Fruit fly (Drosophila melanogaster): ENCODE data around the gene mEFTs.

mEFTs gene

dm6 chr2L:17498721-17499120 lies 2.2 kb downstream of the mEFTs start, which contains the start of gene CG15142:
Gene CG15142 (minus strand): TSS chr2L:17498821.
- TF ChIP-seq dmrt93B (GFP tag; optimal IDR thresholded peaks at IDR 0.05) (no peak), CG9705 (GFP tag; optimal IDR thresholded peaks at IDR 0.05) (no peak), foxo (GFP tag; optimal IDR thresholded peaks at IDR 0.05) (no peak), fru (GFP tag; optimal IDR thresholded peaks at IDR 0.05) (no peak), dl (GFP tag; optimal IDR thresholded peaks at IDR 0.05; ENCODE audit: insufficient read depth in 1 of 2, partially characterized antibody in 2 of 2) (no peak), HLH106 (tag; optimal IDR thresholded peaks at IDR 0.05) (no peak), jim (GFP tag; optimal IDR thresholded peaks at IDR 0.05) (no peak), brk (GFP tag; optimal IDR thresholded peaks at IDR 0.05) (no peak), usp (GFP tag; optimal IDR thresholded peaks at IDR 0.05) (no peak), Mio (GFP tag; optimal IDR thresholded peaks at IDR 0.05) (no peak)

DNA sequence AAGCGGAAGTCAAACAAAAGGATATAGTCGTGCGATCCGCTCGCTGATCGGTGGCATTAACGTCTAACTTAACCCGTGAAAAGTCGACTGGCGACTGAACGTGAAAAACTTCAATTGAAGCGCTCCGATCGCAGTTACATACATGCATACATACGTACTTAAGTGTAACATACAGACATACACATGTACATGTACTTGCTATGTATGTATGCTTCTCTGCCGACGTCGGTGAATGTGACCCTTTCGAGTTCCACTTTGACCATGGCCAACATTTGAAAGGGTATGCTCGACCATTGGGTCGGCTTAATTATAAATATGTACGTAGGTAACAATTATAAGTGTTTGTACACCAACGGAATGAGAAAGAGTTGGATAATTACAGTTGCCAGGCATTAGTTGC lies 3.8 kb downstream of the mEFTs start, which contains the start of gene qua:
qua (minus strand) TSS at position 101 of the 400 bp plus-strand sequence.
- TF ChIP-seq GATAd (GFP tag; optimal IDR thresholded peaks at IDR 0.05) (no peak), psq (GFP tag; optimal IDR thresholded peaks at IDR 0.05) (no peak), dmrt93B (GFP tag; optimal IDR thresholded peaks at IDR 0.05) (no peak)

DNA sequence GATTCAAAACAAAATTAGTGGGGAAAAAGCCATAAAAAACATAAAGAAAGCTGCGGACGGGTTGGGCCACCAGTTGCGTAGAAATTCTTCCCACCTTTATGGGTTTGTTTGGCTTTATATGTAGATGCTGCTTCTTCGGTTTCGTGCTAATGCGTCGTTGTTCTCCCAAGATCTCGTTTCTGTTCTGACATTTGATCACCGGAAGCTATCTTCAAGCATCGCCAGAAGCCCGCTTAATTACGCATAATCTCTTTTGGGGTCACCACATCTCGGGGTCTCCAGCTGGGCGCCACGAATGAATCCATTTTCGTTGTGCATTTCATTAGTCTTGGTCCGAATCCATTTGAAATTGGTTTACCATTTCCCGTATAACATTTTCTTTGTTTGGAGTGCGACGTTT lies 5.1 kb downstream of the mEFTs start:
- TF ChIP-seq tai (GFP tag; optimal IDR thresholded peaks at IDR 0.05) (no peak), dl (GFP tag; optimal IDR thresholded peaks at IDR 0.05; ENCODE audit: insufficient read depth in 1 of 2, partially characterized antibody in 2 of 2) (no peak), GATAd (GFP tag; optimal IDR thresholded peaks at IDR 0.05) (no peak), h (GFP tag; optimal IDR thresholded peaks at IDR 0.05) (no peak), Rel (GFP tag; optimal IDR thresholded peaks at IDR 0.05) (no peak), Rel (tag; optimal IDR thresholded peaks at IDR 0.05) (no peak), HLH106 (tag; optimal IDR thresholded peaks at IDR 0.05) (no peak), sv (GFP tag; optimal IDR thresholded peaks at IDR 0.05) (no peak), Dif (GFP tag; optimal IDR thresholded peaks at IDR 0.05; ENCODE audit: partially characterized antibody) (no peak), Mio (GFP tag; optimal IDR thresholded peaks at IDR 0.05) (no peak), ey (GFP tag; optimal IDR thresholded peaks at IDR 0.05) (no peak), OdsH (GFP tag; optimal IDR thresholded peaks at IDR 0.05) (no peak), lola (GFP tag; optimal IDR thresholded peaks at IDR 0.05) (no peak), br (GFP tag; optimal IDR thresholded peaks at IDR 0.05) (no peak), dmrt93B (GFP tag; optimal IDR thresholded peaks at IDR 0.05) (no peak), foxo (GFP tag; optimal IDR thresholded peaks at IDR 0.05) (no peak), fru (GFP tag; optimal IDR thresholded peaks at IDR 0.05) (no peak), CrebA (GFP tag; optimal IDR thresholded peaks at IDR 0.05; ENCODE audit: borderline replicate concordance) (no peak), sage (GFP tag; optimal IDR thresholded peaks at IDR 0.05) (no peak)

dm6 chr2L:17492680-17493079 lies 8.2 kb downstream of the mEFTs start:
- TF ChIP-seq jim (GFP tag; optimal IDR thresholded peaks at IDR 0.05): no peak
- TF ChIP-seq dmrt93B (GFP tag; optimal IDR thresholded peaks at IDR 0.05): no peak

DNA sequence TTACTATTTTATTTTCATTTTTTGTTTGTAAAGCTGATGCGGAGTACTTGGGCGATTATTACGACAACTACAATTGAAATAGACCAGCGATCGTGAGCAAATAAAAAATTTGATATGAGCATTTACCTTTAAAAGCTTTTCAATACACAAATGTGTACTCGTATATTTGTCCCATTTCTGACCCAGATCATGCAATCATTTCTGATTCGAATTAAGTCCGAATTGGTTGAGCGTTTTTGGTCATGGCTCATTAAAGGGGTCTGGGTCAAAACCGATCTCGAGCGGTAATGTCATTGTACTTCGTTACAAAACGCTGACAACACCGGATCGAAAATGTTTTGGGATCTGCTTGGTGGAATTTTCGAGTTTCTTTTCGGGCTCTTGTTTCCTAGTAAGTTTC lies 14.6 kb downstream of the mEFTs start, which contains the start of gene CG43220:
CG43220 (plus strand) TSS at position 301 of the 400 bp plus-strand sequence.
- TF ChIP-seq CrebA (GFP tag; optimal IDR thresholded peaks at IDR 0.05; ENCODE audit: borderline replicate concordance): no peak
- TF ChIP-seq Hr78 (GFP tag; optimal IDR thresholded peaks at IDR 0.05): no peak
- no peak for TF ChIP-seq h (GFP tag; optimal IDR thresholded peaks at IDR 0.05)
- TF ChIP-seq lola (GFP tag; optimal IDR thresholded peaks at IDR 0.05): no peak
- TF ChIP-seq Rel (GFP tag; optimal IDR thresholded peaks at IDR 0.05): no peak
- TF ChIP-seq Rel (tag; optimal IDR thresholded peaks at IDR 0.05): no peak

DNA sequence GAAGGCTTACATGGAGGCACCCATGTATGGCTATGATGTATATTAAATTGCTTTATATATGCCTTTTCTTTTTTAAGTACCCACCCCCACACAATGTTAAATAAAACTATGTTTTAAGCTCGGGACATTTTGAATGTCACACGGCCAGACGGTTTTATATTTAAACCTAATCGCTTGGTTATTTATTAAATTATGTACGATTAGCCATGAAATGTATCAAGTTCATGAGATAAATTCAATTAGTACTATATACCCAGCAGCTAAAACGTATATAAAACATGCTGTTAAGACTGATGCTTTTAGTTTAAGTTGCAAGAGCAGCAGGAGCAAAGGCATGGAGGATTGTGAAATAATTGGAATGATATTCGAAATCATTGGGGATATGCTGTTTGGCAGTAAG lies 15.4 kb downstream of the mEFTs start, which contains the start of the genes CG43221 and CG43645:
CG43221 (plus strand) TSS at position 301 of the 400 bp plus-strand sequence.
CG43645 (plus strand) TSS at position 301 of the 400 bp plus-strand sequence.
- TF ChIP-seq Sp1 (GFP tag; optimal IDR thresholded peaks at IDR 0.05): no peak
- no peak for TF ChIP-seq pan (optimal IDR thresholded peaks at IDR 0.05)
- no peak for TF ChIP-seq dmrt93B (GFP tag; optimal IDR thresholded peaks at IDR 0.05)
- TF ChIP-seq Myc (optimal IDR thresholded peaks at IDR 0.05): no peak
- no peak for TF ChIP-seq sv (GFP tag; optimal IDR thresholded peaks at IDR 0.05)
- TF ChIP-seq Vsx2 (GFP tag; optimal IDR thresholded peaks at IDR 0.05; ENCODE audit: partially characterized antibody): no peak
- TF ChIP-seq dsf (GFP tag; optimal IDR thresholded peaks at IDR 0.05; ENCODE audit: borderline replicate concordance): no peak
- TF ChIP-seq rgr (GFP tag; optimal IDR thresholded peaks at IDR 0.05): no peak
- TF ChIP-seq br (GFP tag; optimal IDR thresholded peaks at IDR 0.05): no peak
- no peak for TF ChIP-seq Dif (GFP tag; optimal IDR thresholded peaks at IDR 0.05; ENCODE audit: partially characterized antibody)
- no peak for TF ChIP-seq CG9705 (GFP tag; optimal IDR thresholded peaks at IDR 0.05)
- no peak for TF ChIP-seq fru (GFP tag; optimal IDR thresholded peaks at IDR 0.05)
- no peak for TF ChIP-seq Rel (GFP tag; optimal IDR thresholded peaks at IDR 0.05)
- no peak for TF ChIP-seq Rel (tag; optimal IDR thresholded peaks at IDR 0.05)
- TF ChIP-seq jim (GFP tag; optimal IDR thresholded peaks at IDR 0.05): no peak
- no peak for TF ChIP-seq HLH106 (tag; optimal IDR thresholded peaks at IDR 0.05)
- TF ChIP-seq CG32264 (GFP tag; optimal IDR thresholded peaks at IDR 0.05): no peak
- TF ChIP-seq Abd-B (GFP tag; optimal IDR thresholded peaks at IDR 0.05): no peak
- TF ChIP-seq lola (GFP tag; optimal IDR thresholded peaks at IDR 0.05): no peak
- no peak for TF ChIP-seq Mio (GFP tag; optimal IDR thresholded peaks at IDR 0.05)
- no peak for TF ChIP-seq Jra (GFP tag; optimal IDR thresholded peaks at IDR 0.05)

All from whole organism, wandering third instar larva.